Fruit fly (Drosophila melanogaster) whole organism, pupa: Measurements from ENCODE around the gene Tsp29Fb.

ENCODE experiments used
- CG10348 ChIP-seq: fragments of 200-800 bp; sonication (Bioruptor generic); IDR thresholded peaks from 2 replicates; pipeline ENCODE4 v1.3.6; 2022; ENCODE audit warnings: missing biosample characterization, missing genetic modification characterization
- CG12605 ChIP-seq: fragments of 200-800 bp; sonication (Bioruptor generic); IDR thresholded peaks from 2 replicates; pipeline ENCODE4 v1.3.6; 2022; ENCODE audit warnings: missing biosample characterization, missing genetic modification characterization
- CG13204 ChIP-seq: fragments of 200-800 bp; sonication (Bioruptor generic); optimal IDR thresholded peaks from 2 replicates; lab custom pipeline; 2018; ENCODE audit warnings: missing biosample characterization, mild to moderate bottlenecking, missing genetic modification characterization, moderate library complexity
- CG14655 ChIP-seq: fragments of 200-800 bp; sonication (Bioruptor generic); optimal IDR thresholded peaks from 3 replicates; lab custom pipeline; 2017; ENCODE audit warnings: mild to moderate bottlenecking, missing biosample characterization, missing genetic modification reagents, missing genetic modification characterization
- CG15710 ChIP-seq: fragments of 200-800 bp; sonication (Bioruptor generic); optimal IDR thresholded peaks from 2 replicates; lab custom pipeline; 2018; ENCODE audit warnings: missing biosample characterization, mild to moderate bottlenecking, missing genetic modification characterization, moderate library complexity
- CG17806 ChIP-seq: fragments of 200-800 bp; sonication (Bioruptor generic); optimal IDR thresholded peaks from 2 replicates; lab custom pipeline; 2018; ENCODE audit warnings: missing biosample characterization, mild to moderate bottlenecking, missing genetic modification characterization, moderate library complexity
- CG32121 ChIP-seq: fragments of 200-800 bp; sonication (Bioruptor generic); IDR thresholded peaks from 2 replicates; pipeline ENCODE4 v1.3.6; 2022; ENCODE audit warnings: missing biosample characterization, missing genetic modification characterization
- CG34367 ChIP-seq: fragments of 200-800 bp; sonication (Bioruptor generic); optimal IDR thresholded peaks from 2 replicates; lab custom pipeline; 2018; ENCODE audit warnings: missing biosample characterization, mild to moderate bottlenecking, missing genetic modification characterization
- CG4496 ChIP-seq: fragments of 200-800 bp; sonication (Bioruptor generic); IDR thresholded peaks from 3 replicates; pipeline ENCODE4 v1.3.6; 2022; ENCODE audit warnings: missing biosample characterization, missing genetic modification characterization
- CG8159 ChIP-seq: fragments of 200-800 bp; sonication (Bioruptor generic); optimal IDR thresholded peaks from 3 replicates; lab custom pipeline; 2018; ENCODE audit warnings: missing biosample characterization, mild to moderate bottlenecking, missing genetic modification characterization, moderate library complexity
- CG8301 ChIP-seq: fragments of 200-800 bp; sonication (Bioruptor generic); optimal IDR thresholded peaks from 2 replicates; lab custom pipeline; 2018; ENCODE audit warnings: missing biosample characterization, mild to moderate bottlenecking, missing genetic modification characterization
- CG9948 ChIP-seq: fragments of 200-800 bp; sonication (Bioruptor generic); optimal IDR thresholded peaks from 2 replicates; lab custom pipeline; 2018; ENCODE audit warnings: missing biosample characterization, mild to moderate bottlenecking, missing genetic modification characterization, moderate library complexity
- D1 ChIP-seq: fragments of 200-800 bp; sonication (Bioruptor generic); optimal IDR thresholded peaks from 2 replicates; lab custom pipeline; 2018; ENCODE audit warnings: missing biosample characterization, mild to moderate bottlenecking, missing genetic modification characterization, moderate library complexity
- EcR ChIP-seq: fragments of 200-800 bp; sonication (Bioruptor generic); optimal IDR thresholded peaks from 3 replicates; lab custom pipeline; 2019; ENCODE audit warnings: missing biosample characterization, missing genetic modification characterization, mild to moderate bottlenecking, moderate library complexity, missing genetic modification reagents
- Ets98B ChIP-seq: fragments of 200-800 bp; sonication (Bioruptor generic); IDR thresholded peaks from 2 replicates; pipeline ENCODE4 v1.3.6; 2022; ENCODE audit warnings: missing biosample characterization, missing genetic modification characterization
- Pif1A ChIP-seq: fragments of 200-800 bp; sonication (Bioruptor generic); optimal IDR thresholded peaks from 3 replicates; lab custom pipeline; 2016; ENCODE audit warnings: missing biosample characterization, missing genetic modification characterization
- Pif1B ChIP-seq: fragments of 200-800 bp; sonication (Bioruptor generic); optimal IDR thresholded peaks from 3 replicates; lab custom pipeline; 2016; ENCODE audit warnings: missing biosample characterization, missing genetic modification characterization
- Snoo ChIP-seq: fragments of 200-800 bp; sonication (Bioruptor generic); optimal IDR thresholded peaks from 3 replicates; lab custom pipeline; 2017; ENCODE audit warnings: missing biosample characterization, mild to moderate bottlenecking, missing genetic modification characterization, inconsistent platforms
- fd96Ca ChIP-seq: fragments of 200-800 bp; sonication (Bioruptor generic); IDR thresholded peaks from 3 replicates; pipeline ENCODE4 v1.3.6; 2022; ENCODE audit warnings: missing biosample characterization, missing genetic modification characterization
- gl ChIP-seq: fragments of 200-800 bp; sonication (Bioruptor generic); optimal IDR thresholded peaks from 2 replicates; lab custom pipeline; 2018; ENCODE audit warnings: missing biosample characterization, mild to moderate bottlenecking, missing genetic modification characterization
- rn ChIP-seq: fragments of 200-800 bp; sonication (Bioruptor generic); IDR thresholded peaks from 2 replicates; pipeline ENCODE4 v1.3.6; 2022; ENCODE audit warnings: missing biosample characterization, missing genetic modification characterization

Tsp29Fb gene

DNA sequence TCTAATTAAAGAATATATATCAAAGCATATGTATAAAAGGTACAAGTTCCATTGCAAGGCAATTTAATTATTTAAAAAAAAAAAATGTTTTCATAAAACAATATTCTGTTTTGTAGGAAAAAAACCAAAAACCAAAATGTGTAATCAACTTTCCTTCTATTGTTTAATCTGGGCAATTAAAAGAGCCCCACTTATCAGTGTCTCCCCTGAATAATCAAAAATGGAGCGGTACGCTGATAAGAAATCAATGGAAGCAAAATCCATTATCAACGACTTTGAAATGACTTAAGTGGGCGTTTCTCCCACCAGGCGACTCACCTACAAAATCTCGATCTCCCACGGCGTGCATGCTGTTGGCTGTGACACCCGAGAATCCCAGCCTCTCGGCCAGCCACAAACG lies 3.5 kb downstream of the Tsp29Fb start:
- no peak for TF ChIP-seq CG12605 (GFP tag; lab: Robert Waterston, UW)
- no peak for TF ChIP-seq CG9948 (tag; lab: Kevin White, UChicago)
- no peak for TF ChIP-seq CG10348 (GFP tag; lab: Robert Waterston, UW)
- TF ChIP-seq CG34367 (tag; lab: Kevin White, UChicago) = no peak
- TF ChIP-seq CG13204 = no peak
- TF ChIP-seq Snoo (tag; lab: Kevin White, UChicago) = no peak
- no peak for TF ChIP-seq CG17806 (tag; lab: Kevin White, UChicago)
- no peak for TF ChIP-seq CG8159 (tag; lab: Kevin White, UChicago)
- no peak for TF ChIP-seq D1
- TF ChIP-seq fd96Ca (GFP tag; lab: Robert Waterston, UW) = no peak
- TF ChIP-seq Pif1A (GFP tag; lab: Kevin White, UChicago) = no peak
- TF ChIP-seq EcR (GFP tag; lab: Kevin White, UChicago) = no peak
- TF ChIP-seq Ets98B (GFP tag; lab: Robert Waterston, UW) = no peak
- TF ChIP-seq rn = no peak
- TF ChIP-seq CG15710 (tag; lab: Kevin White, UChicago) = no peak
- no peak for TF ChIP-seq gl
- no peak for TF ChIP-seq CG4496 (GFP tag; lab: Robert Waterston, UW)
- no peak for TF ChIP-seq CG8301 (tag; lab: Kevin White, UChicago)
- TF ChIP-seq, all 21 proteins: peak for 0

DNA sequence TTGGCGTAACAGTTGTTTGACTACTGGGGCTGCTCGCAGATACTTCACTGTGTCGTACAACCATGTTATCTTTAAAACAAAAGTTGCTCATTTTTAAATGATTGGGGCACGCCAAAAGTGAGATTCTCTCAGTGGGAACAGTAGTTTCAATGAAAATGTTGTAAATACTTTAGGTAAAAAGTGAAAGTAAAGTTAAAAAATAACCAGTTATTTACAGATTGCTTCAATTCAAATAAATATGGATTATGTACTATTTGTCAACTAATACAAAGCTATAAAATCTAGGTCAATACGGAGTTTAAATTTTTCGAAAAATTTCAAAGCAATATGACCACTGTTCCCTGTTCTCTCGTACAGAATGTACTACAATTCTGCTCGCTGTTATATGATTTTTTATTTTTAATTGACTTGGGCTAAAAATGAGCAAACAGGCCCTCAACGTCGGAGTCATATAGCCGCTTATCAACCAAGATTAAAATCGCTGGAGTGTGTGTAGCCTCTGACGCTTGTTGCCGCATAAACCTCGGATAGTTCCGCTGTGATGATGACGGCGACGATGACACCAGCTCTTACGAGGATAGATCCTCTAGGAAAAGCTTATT lies 4.6 kb downstream of the Tsp29Fb start, which contains the start of gene Argl:
Gene Argl, minus strand, starts transcription at position 370 of the 602 bp plus-strand sequence.
- TF ChIP-seq Snoo (tag; lab: Kevin White, UChicago) (no peak), Pif1B (GFP tag; lab: Kevin White, UChicago) (peak; percentile 11), CG8159 (tag; lab: Kevin White, UChicago) (peak; percentile 20)

DNA sequence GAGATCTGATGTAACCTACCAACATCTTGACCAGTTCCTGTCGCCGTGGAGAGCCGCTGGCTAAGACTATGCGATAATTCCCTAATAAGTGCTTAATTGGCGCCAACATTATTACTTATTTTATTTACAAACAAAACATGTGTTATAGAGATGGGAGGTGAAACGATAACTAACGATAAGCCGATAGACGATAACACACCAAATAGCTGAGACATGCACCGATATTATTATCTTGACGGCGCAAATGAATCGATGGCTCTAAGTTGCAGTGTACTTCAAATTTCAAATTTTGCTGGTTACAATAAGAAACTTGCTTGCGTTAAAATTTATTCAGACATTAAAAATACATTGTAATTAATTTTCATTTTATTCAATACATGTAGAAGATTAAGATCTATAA lies 5.9 kb downstream of the Tsp29Fb start, which contains the start of gene CG9515:
Gene CG9515, minus strand, starts transcription at position 148 of the 400 bp plus-strand sequence.
- TF ChIP-seq Snoo (tag; lab: Kevin White, UChicago) (no peak), CG12605 (GFP tag; lab: Robert Waterston, UW) (no peak), CG8301 (tag; lab: Kevin White, UChicago) (no peak), Pif1B (GFP tag; lab: Kevin White, UChicago) (no peak), D1 (no peak)

DNA sequence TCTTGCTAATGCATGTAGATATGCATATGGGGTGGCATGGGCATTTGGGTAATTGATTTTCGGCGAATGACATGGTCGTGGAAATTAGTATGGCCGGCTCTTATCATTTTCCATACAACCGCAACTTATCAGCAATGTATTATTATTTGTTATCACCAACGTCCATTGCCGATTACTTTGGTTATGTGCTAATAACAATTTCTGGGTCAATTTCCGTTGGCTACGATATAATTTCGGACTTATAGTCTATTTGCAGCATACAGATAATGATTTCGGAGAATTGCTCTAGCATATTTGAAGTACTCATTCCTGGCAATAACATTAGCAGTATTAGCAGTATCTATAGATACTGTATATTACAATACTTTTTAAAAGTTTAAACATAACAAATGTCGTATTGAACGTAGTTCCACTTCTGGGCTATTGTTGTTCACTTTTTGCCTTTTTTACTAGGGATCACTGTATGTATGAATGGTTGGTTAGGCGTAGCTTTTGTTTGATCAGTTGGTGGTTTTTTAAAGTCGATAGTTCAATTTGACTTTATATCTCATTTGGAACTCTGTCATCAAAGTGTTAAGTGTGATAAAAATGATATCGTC lies 9.6 kb downstream of the Tsp29Fb start, which contains the start of gene CG46397:
Gene CG46397, plus strand, starts transcription at position 549 of the 599 bp plus-strand sequence.
- no peak for TF ChIP-seq CG34367 (tag; lab: Kevin White, UChicago)
- no peak for TF ChIP-seq CG9948 (tag; lab: Kevin White, UChicago)
- no peak for TF ChIP-seq CG8301 (tag; lab: Kevin White, UChicago)
- TF ChIP-seq CG32121 (GFP tag; lab: Robert Waterston, UW) = no peak
- no peak for TF ChIP-seq CG8159 (tag; lab: Kevin White, UChicago)
- TF ChIP-seq CG14655 (GFP tag; lab: Kevin White, UChicago) = no peak

DNA sequence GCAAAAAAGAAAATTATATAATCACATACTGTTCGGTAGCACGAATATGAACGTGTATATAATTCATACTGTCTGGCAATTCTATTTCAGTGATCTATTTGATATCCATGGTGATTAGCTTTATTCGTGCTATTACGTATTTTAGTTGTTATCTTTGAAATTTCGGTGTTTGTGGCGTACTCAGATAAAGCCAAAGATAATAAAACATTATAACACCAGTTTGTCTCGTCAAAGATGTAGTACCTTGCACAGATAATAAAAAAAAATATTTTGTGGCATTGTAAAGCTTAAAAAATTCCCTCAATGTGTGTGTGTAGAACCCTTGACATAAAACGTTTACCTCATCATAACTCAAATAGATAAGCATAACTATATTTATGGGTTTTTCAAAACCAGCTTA lies 10.8 kb downstream of the Tsp29Fb start:
- TF ChIP-seq gl (no peak), EcR (GFP tag; lab: Kevin White, UChicago) (no peak), CG17806 (tag; lab: Kevin White, UChicago) (no peak)

DNA sequence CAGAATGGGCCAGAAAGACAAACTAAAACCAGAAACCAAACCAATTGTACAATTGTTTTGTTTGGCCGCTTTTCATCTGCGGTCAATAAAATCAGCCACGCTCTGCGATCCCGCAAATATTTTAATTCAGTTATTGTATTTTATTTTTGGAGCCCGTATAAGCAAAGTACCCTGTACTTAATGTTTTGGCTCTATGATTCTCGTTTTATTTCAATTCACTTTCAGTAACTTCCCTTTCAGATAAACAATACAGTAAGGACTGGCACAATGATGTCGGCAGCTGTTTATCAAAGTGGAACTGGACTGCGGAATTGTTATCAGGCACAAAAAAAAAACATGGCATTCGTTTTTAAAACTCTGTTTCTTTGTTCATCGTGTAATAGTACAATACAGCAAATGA lies 11.5 kb downstream of the Tsp29Fb start:
- TF ChIP-seq CG34367 (tag; lab: Kevin White, UChicago) (no peak), Pif1A (GFP tag; lab: Kevin White, UChicago) (no peak), CG12605 (GFP tag; lab: Robert Waterston, UW) (no peak), gl (no peak), fd96Ca (GFP tag; lab: Robert Waterston, UW) (no peak), CG9948 (tag; lab: Kevin White, UChicago) (no peak), CG8301 (tag; lab: Kevin White, UChicago) (no peak), rn (no peak), CG32121 (GFP tag; lab: Robert Waterston, UW) (no peak), CG14655 (GFP tag; lab: Kevin White, UChicago) (no peak), CG8159 (tag; lab: Kevin White, UChicago) (no peak), Ets98B (GFP tag; lab: Robert Waterston, UW) (no peak), Pif1B (GFP tag; lab: Kevin White, UChicago) (no peak), CG17806 (tag; lab: Kevin White, UChicago) (no peak), D1 (no peak), CG4496 (GFP tag; lab: Robert Waterston, UW) (no peak), CG15710 (tag; lab: Kevin White, UChicago) (no peak)
